Fruit fly (Drosophila melanogaster) whole organism, wandering third instar larva: ENCODE results near the gene Rel.

Experiments
- Hr83 ChIP-seq: fragments of 200-300 bp; sonication (Bioruptor generic); optimal IDR thresholded peaks from 2 replicates; lab custom pipeline; 2016; ENCODE audit warnings: missing biosample characterization, mild to moderate bottlenecking, missing genetic modification characterization, moderate library complexity; ENCODE audit not compliant: poor library complexity, severe bottlenecking
- Vsx2 ChIP-seq: fragments of 200-300, 225-300 bp; sonication (Bioruptor generic); optimal IDR thresholded peaks from 2 replicates; lab custom pipeline; 2018; ENCODE audit warnings: missing biosample characterization, missing genetic modification characterization; ENCODE audit not compliant: partially characterized antibody
- br ChIP-seq: fragments of 200-800 bp; sonication (Bioruptor generic); optimal IDR thresholded peaks from 2 replicates; lab custom pipeline; 2016; ENCODE audit warnings: missing biosample characterization, missing genetic modification characterization
- brk ChIP-seq: fragments of 200-800 bp; sonication (Bioruptor generic); optimal IDR thresholded peaks from 2 replicates; lab custom pipeline; 2016; ENCODE audit warnings: missing biosample characterization, mild to moderate bottlenecking, missing genetic modification characterization
- dl ChIP-seq, 2 experiments: fragments of 175-275, 200-275 bp in 1 of 2; fragments of 200-275 bp in 1 of 2; sonication (Bioruptor generic); optimal IDR thresholded peaks; lab custom pipeline; 2018; ENCODE audit warnings: mild to moderate bottlenecking in 2 of 2, missing biosample characterization in 2 of 2, missing genetic modification characterization in 2 of 2, moderate library complexity in 2 of 2; ENCODE audit not compliant: partially characterized antibody in 2 of 2, insufficient read depth in 1 of 2
- h ChIP-seq: fragments of 200-800 bp; sonication (Bioruptor generic); optimal IDR thresholded peaks from 3 replicates; lab custom pipeline; 2016; ENCODE audit warnings: missing biosample characterization, mild to moderate bottlenecking, missing genetic modification characterization
- jim ChIP-seq: fragments of 175-275, 200-325 bp; sonication (Bioruptor generic); optimal IDR thresholded peaks from 2 replicates; lab custom pipeline; 2016; ENCODE audit warnings: missing biosample characterization, mild to moderate bottlenecking, missing genetic modification characterization
- pan ChIP-seq: fragments of >200 bp; optimal IDR thresholded peaks from 2 replicates; lab custom pipeline; 2017
- psq ChIP-seq: fragments of 200-800 bp; sonication (Bioruptor generic); optimal IDR thresholded peaks from 3 replicates; lab custom pipeline; 2017; ENCODE audit warnings: missing biosample characterization, mild to moderate bottlenecking, missing genetic modification characterization, moderate library complexity
- usp ChIP-seq: fragments of >200 bp; optimal IDR thresholded peaks from 2 replicates; lab custom pipeline; 2017; ENCODE audit warnings: missing biosample characterization, missing genetic modification characterization
- woc ChIP-seq: sonication (Bioruptor generic); optimal IDR thresholded peaks from 2 replicates; lab custom pipeline; 2016; ENCODE audit warnings: missing biosample characterization, mild to moderate bottlenecking, missing genetic modification characterization

- TF ChIP-seq jim (GFP tag; lab: Kevin White, UChicago) (no peak), pan (lab: Kevin White, UChicago) (no peak), Vsx2 (no peak), Hr83 (no peak), psq (GFP tag; lab: Kevin White, UChicago) (no peak), br (no peak), dl (GFP tag; optimal IDR thresholded peaks at IDR 0.05; lab: Kevin White, UChicago; ENCODE audit: insufficient read depth in 1 of 2, partially characterized antibody in 2 of 2) (no peak), woc (GFP tag; lab: Kevin White, UChicago) (no peak), brk (no peak), h (GFP tag; lab: Kevin White, UChicago) (no peak), usp (GFP tag; lab: Kevin White, UChicago) (no peak)
Measured at dm6 chr3R:9008202-9008601, 39.6 kb downstream of the Rel start, which contains the start of gene CG11983.
